Fruit fly (Drosophila melanogaster) whole organism, wandering third instar larva: ENCODE measurements around the gene CG16762.

ENCODE experiments used
- Dif ChIP-seq: fragments of 200-275, 200-300 bp; sonication (Bioruptor generic); optimal IDR thresholded peaks from 2 replicates; lab custom pipeline; 2018; ENCODE audit warnings: missing biosample characterization, missing genetic modification characterization; ENCODE audit not compliant: partially characterized antibody
- HLH106 ChIP-seq: fragments of 200-800 bp; optimal IDR thresholded peaks from 3 replicates; lab custom pipeline; 2019; ENCODE audit warnings: missing biosample characterization, mild to moderate bottlenecking, missing genetic modification characterization, moderate library complexity
- Hr78 ChIP-seq: fragments of >200 bp; optimal IDR thresholded peaks from 2 replicates; lab custom pipeline; 2017; ENCODE audit warnings: missing biosample characterization, missing genetic modification characterization
- Vsx2 ChIP-seq: fragments of 200-300, 225-300 bp; sonication (Bioruptor generic); optimal IDR thresholded peaks from 2 replicates; lab custom pipeline; 2018; ENCODE audit warnings: missing biosample characterization, missing genetic modification characterization; ENCODE audit not compliant: partially characterized antibody
- dsf ChIP-seq: sonication (Bioruptor generic); optimal IDR thresholded peaks from 2 replicates; lab custom pipeline; 2016; ENCODE audit warnings: missing biosample characterization, missing genetic modification characterization, borderline replicate concordance
- h ChIP-seq: fragments of 200-800 bp; sonication (Bioruptor generic); optimal IDR thresholded peaks from 3 replicates; lab custom pipeline; 2016; ENCODE audit warnings: missing biosample characterization, mild to moderate bottlenecking, missing genetic modification characterization
- pan ChIP-seq: fragments of >200 bp; optimal IDR thresholded peaks from 2 replicates; lab custom pipeline; 2017
- psq ChIP-seq: fragments of 200-800 bp; sonication (Bioruptor generic); optimal IDR thresholded peaks from 3 replicates; lab custom pipeline; 2017; ENCODE audit warnings: missing biosample characterization, mild to moderate bottlenecking, missing genetic modification characterization, moderate library complexity
- usp ChIP-seq: fragments of >200 bp; optimal IDR thresholded peaks from 2 replicates; lab custom pipeline; 2017; ENCODE audit warnings: missing biosample characterization, missing genetic modification characterization

DNA sequence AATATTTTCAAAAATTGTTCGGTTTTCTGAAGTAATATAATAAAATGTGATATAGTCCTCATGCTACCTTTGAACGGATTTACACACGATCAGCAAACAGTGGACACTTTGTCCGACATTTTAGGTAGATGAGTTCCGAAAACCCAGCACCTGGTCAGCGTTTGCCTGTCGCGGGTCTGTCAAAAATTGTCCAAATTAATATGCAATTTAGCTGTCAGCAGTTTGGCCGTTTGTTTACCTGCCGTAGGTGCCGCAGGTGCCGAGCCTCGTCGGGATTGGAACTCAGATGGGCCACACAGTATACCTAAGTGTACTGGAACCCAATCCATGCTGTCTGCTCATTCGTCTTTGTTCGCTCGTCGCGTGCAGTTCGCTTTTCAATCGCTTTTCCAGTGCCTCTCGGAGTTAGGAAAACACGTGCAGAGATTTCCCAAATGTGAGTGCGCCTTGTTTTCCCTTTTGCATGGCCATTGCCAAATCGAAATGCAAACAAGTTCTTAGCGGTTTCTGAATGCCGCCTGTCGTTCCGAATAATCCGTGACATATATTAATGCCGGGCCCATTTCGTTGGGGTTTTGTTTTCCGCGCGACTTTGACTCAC lies 7.6 kb upstream of the CG16762 start:
- TF ChIP-seq h (GFP tag; lab: Kevin White, UChicago), result no peak
- TF ChIP-seq usp (GFP tag; lab: Kevin White, UChicago), result no peak
- no peak for TF ChIP-seq Hr78 (GFP tag; lab: Kevin White, UChicago)
- TF ChIP-seq dsf (GFP tag; lab: Kevin White, UChicago), result no peak
- TF ChIP-seq HLH106, result no peak
- TF ChIP-seq pan (lab: Kevin White, UChicago), result no peak
- TF ChIP-seq Vsx2 (GFP tag; lab: Kevin White, UChicago), result no peak
- TF ChIP-seq Dif (GFP tag; lab: Kevin White, UChicago), result no peak
- no peak for TF ChIP-seq psq (GFP tag; lab: Kevin White, UChicago)
